Fruit fly (Drosophila melanogaster): Measurements from ENCODE around the gene Nemp.

Gene Nemp

dm6 chrX:16640260-16641100 lies 14.3 kb downstream of the Nemp start, which contains the start of the genes SNRPG and mthl1 (continued):
- TF ChIP-seq cyc (GFP tag; optimal IDR thresholded peaks at IDR 0.05) (peak; percentile 89), CG11294 (GFP tag; IDR thresholded peaks at IDR 0.05) (peak; percentile 91), dac (GFP tag; optimal IDR thresholded peaks at IDR 0.05) (peak; percentile 69), Ets96B (tag; optimal IDR thresholded peaks at IDR 0.05) (peak; percentile 54), pdm3 (GFP tag; optimal IDR thresholded peaks at IDR 0.05) (peak; percentile 87), Hr39 (GFP tag; optimal IDR thresholded peaks at IDR 0.05) (peak; percentile 90), fd59A (GFP tag; optimal IDR thresholded peaks at IDR 0.05) (peak; percentile 43), Eip75B (GFP tag; optimal IDR thresholded peaks at IDR 0.05) (peak; percentile 80), CG1621 (tag; optimal IDR thresholded peaks at IDR 0.05) (peak; percentile 63), Sox15 (GFP tag; optimal IDR thresholded peaks at IDR 0.05) (peak; percentile 85)

dm6 chrX:16637594-16638485 lies 17.0 kb downstream of the Nemp start, which contains the start of gene RpS19a:
TSS of gene RpS19a (plus strand) at chrX:16637894.
- TF ChIP-seq eg (GFP tag; IDR thresholded peaks at IDR 0.05) (peak; percentile 73), Eip75B (GFP tag; optimal IDR thresholded peaks at IDR 0.05) (peak; percentile 52), CG3032 (tag; optimal IDR thresholded peaks at IDR 0.05) (peak; percentile 14), CG11902 (GFP tag; optimal IDR thresholded peaks at IDR 0.05) (no peak), Smox (GFP tag; optimal IDR thresholded peaks at IDR 0.05) (peak; percentile 61), CG9139 (GFP tag; optimal IDR thresholded peaks at IDR 0.05) (peak; percentile 82), CG10669 (GFP tag; optimal IDR thresholded peaks at IDR 0.05) (peak; percentile 74), Ets96B (tag; optimal IDR thresholded peaks at IDR 0.05) (peak; percentile 17), CG11294 (GFP tag; IDR thresholded peaks at IDR 0.05) (no peak), CG11762 (GFP tag; optimal IDR thresholded peaks at IDR 0.05; ENCODE audit: insufficient read depth) (peak; percentile 32), lz (GFP tag; optimal IDR thresholded peaks at IDR 0.05) (peak; percentile 71), CG6163 (GFP tag; IDR thresholded peaks at IDR 0.05) (peak; percentile 83), CG34406 (GFP tag; optimal IDR thresholded peaks at IDR 0.05) (peak; percentile 67), CG6792 (GFP tag; optimal IDR thresholded peaks at IDR 0.05) (no peak), achi (GFP tag; optimal IDR thresholded peaks at IDR 0.05) (peak; percentile 56), esn (GFP tag; optimal IDR thresholded peaks at IDR 0.05) (peak; percentile 79), fd59A (GFP tag; optimal IDR thresholded peaks at IDR 0.05) (peak; percentile 36), CG3919 (GFP tag; optimal IDR thresholded peaks at IDR 0.05) (peak; percentile 76), CG8319 (GFP tag; optimal IDR thresholded peaks at IDR 0.05) (peak; percentile 42), CG15336 (GFP tag; IDR thresholded peaks at IDR 0.05) (0 out of 2 replicates have a peak, but pooled peaks have one; percentile 22), fkh (GFP tag; optimal IDR thresholded peaks at IDR 0.05) (no peak), CG8119 (GFP tag; IDR thresholded peaks at IDR 0.05) (no peak), acj6 (GFP tag; optimal IDR thresholded peaks at IDR 0.05) (peak; percentile 41), Sox102F (GFP tag; optimal IDR thresholded peaks at IDR 0.05) (peak; percentile 79), cyc (GFP tag; optimal IDR thresholded peaks at IDR 0.05) (peak; percentile 50), CG6854 (GFP tag; optimal IDR thresholded peaks at IDR 0.05) (peak; percentile 96), vri (GFP tag; optimal IDR thresholded peaks at IDR 0.05) (peak; percentile 62), ss (GFP tag; optimal IDR thresholded peaks at IDR 0.05) (peak; percentile 82 to 85), svp (GFP tag) (peak; percentile 77), Sox15 (GFP tag; optimal IDR thresholded peaks at IDR 0.05) (no peak), CG6276 (GFP tag; optimal IDR thresholded peaks at IDR 0.05) (peak; percentile 43), CG7368 (GFP tag; optimal IDR thresholded peaks at IDR 0.05) (peak; percentile 73), CG8632 (GFP tag; optimal IDR thresholded peaks at IDR 0.05) (peak; percentile 56), Eip78C (GFP tag) (peak; percentile 89), Lpt (GFP tag; optimal IDR thresholded peaks at IDR 0.05) (peak; percentile 11), CG16779 (tag; optimal IDR thresholded peaks at IDR 0.05) (peak; percentile 77), Gug (GFP tag; IDR thresholded peaks at IDR 0.05) (0 out of 2 replicates have a peak, but pooled peaks have one; percentile 10), CG6808 (GFP tag; optimal IDR thresholded peaks at IDR 0.05) (peak; percentile 72), Met (GFP tag; optimal IDR thresholded peaks at IDR 0.05) (peak; percentile 78), salr (GFP tag; optimal IDR thresholded peaks at IDR 0.05) (peak; percentile 12 to 78), CG1621 (tag; optimal IDR thresholded peaks at IDR 0.05) (peak; percentile 56), net (GFP tag; optimal IDR thresholded peaks at IDR 0.05) (peak; percentile 73)
